Fruit fly (Drosophila melanogaster) whole organism, embryonic: ENCODE results near the gene CG9733.
A peak's percentile ranks its signal among the peaks of the same experiment; 100 is the strongest.

Source experiments
- Ada2b ChIP-seq: fragments of 200-800 bp; sonication (Bioruptor generic); IDR thresholded peaks from 2 replicates; pipeline ENCODE4 v1.3.6; 2022; ENCODE audit warnings: missing biosample characterization, missing genetic modification characterization
- Atf6 ChIP-seq: fragments of 200-800 bp; sonication (Bioruptor generic); IDR thresholded peaks from 2 replicates; pipeline ENCODE4 v1.3.6; 2022; ENCODE audit warnings: missing biosample characterization, missing genetic modification characterization
- CG10274 ChIP-seq: fragments of 200-800 bp; sonication (Bioruptor generic); optimal IDR thresholded peaks from 3 replicates; lab custom pipeline; 2017; ENCODE audit warnings: missing biosample characterization, mild to moderate bottlenecking, missing genetic modification characterization
- CG11695 ChIP-seq: fragments of 200-800 bp; sonication (Bioruptor generic); IDR thresholded peaks from 3 replicates; pipeline ENCODE4 v1.3.6; 2022; ENCODE audit warnings: missing biosample characterization, missing genetic modification characterization
- CG12299 ChIP-seq: fragments of 200-800 bp; sonication (Bioruptor generic); optimal IDR thresholded peaks from 2 replicates; lab custom pipeline; 2018; ENCODE audit warnings: missing biosample characterization, mild to moderate bottlenecking, missing genetic modification characterization
- CG13424 ChIP-seq: fragments of 200-800 bp; sonication (Bioruptor generic); optimal IDR thresholded peaks from 2 replicates; lab custom pipeline; 2019; ENCODE audit warnings: missing biosample characterization, mild to moderate bottlenecking, missing genetic modification characterization, moderate library complexity
- CG14441 ChIP-seq: fragments of 200-800 bp; sonication (Bioruptor generic); IDR thresholded peaks from 2 replicates; pipeline ENCODE4 v1.3.6; 2022; ENCODE audit warnings: missing biosample characterization, missing genetic modification characterization
- CG14710 ChIP-seq: fragments of 200-800 bp; sonication (Bioruptor generic); optimal IDR thresholded peaks from 3 replicates; lab custom pipeline; 2019; ENCODE audit warnings: missing biosample characterization, mild to moderate bottlenecking, missing genetic modification characterization, moderate library complexity
- CG18262 ChIP-seq: fragments of 200-800 bp; optimal IDR thresholded peaks from 3 replicates; lab custom pipeline; 2019; ENCODE audit warnings: missing biosample characterization, mild to moderate bottlenecking, missing genetic modification characterization, moderate library complexity
- CG2120 ChIP-seq: fragments of 200-800 bp; sonication (Bioruptor generic); optimal IDR thresholded peaks from 3 replicates; lab custom pipeline; 2016; ENCODE audit warnings: missing biosample characterization, missing genetic modification characterization
- CG2712 ChIP-seq: fragments of 200-800 bp; optimal IDR thresholded peaks from 3 replicates; lab custom pipeline; 2019; ENCODE audit warnings: missing biosample characterization, mild to moderate bottlenecking, missing genetic modification characterization, moderate library complexity
- CG2889 ChIP-seq: fragments of 200-800 bp; sonication (Bioruptor generic); IDR thresholded peaks from 3 replicates; pipeline ENCODE4 v1.3.6; 2022; ENCODE audit warnings: missing biosample characterization, missing genetic modification characterization
- CG30431 ChIP-seq: fragments of 200-800 bp; sonication (Bioruptor generic); optimal IDR thresholded peaks from 2 replicates; lab custom pipeline; 2017; ENCODE audit warnings: missing biosample characterization, missing genetic modification characterization
- CG31224 ChIP-seq: fragments of 200-800 bp; sonication (Bioruptor generic); IDR thresholded peaks from 2 replicates; pipeline ENCODE4 v1.3.6; 2022; ENCODE audit warnings: missing biosample characterization, missing genetic modification characterization
- CG32532 ChIP-seq: fragments of 200-800 bp; sonication (Bioruptor generic); IDR thresholded peaks from 2 replicates; pipeline ENCODE4 v1.3.6; 2022; ENCODE audit warnings: missing biosample characterization, missing genetic modification characterization
- CG32767 ChIP-seq: fragments of 200-800 bp; sonication (Bioruptor generic); IDR thresholded peaks from 2 replicates; pipeline ENCODE4 v1.3.6; 2022; ENCODE audit warnings: missing biosample characterization, missing genetic modification characterization
- CG7786 ChIP-seq: fragments of 200-800 bp; sonication (Bioruptor generic); optimal IDR thresholded peaks from 2 replicates; lab custom pipeline; 2016; ENCODE audit warnings: missing biosample characterization, missing genetic modification characterization
- D19B ChIP-seq: fragments of 200-800 bp; sonication (Bioruptor generic); optimal IDR thresholded peaks from 2 replicates; lab custom pipeline; 2017; ENCODE audit warnings: missing biosample characterization, mild to moderate bottlenecking, missing genetic modification characterization
- Dad ChIP-seq: fragments of 200-800 bp; sonication (Bioruptor generic); optimal IDR thresholded peaks from 3 replicates; lab custom pipeline; 2016; ENCODE audit warnings: missing biosample characterization, missing genetic modification characterization
- Dref ChIP-seq: fragments of 200-800 bp; sonication (Bioruptor generic); IDR thresholded peaks from 2 replicates; pipeline ENCODE4 v1.3.6; 2022; ENCODE audit warnings: missing biosample characterization, missing genetic modification characterization
- Gsc ChIP-seq: fragments of 200-800 bp; sonication (Bioruptor generic); IDR thresholded peaks from 2 replicates; pipeline ENCODE4 v1.3.6; 2022; ENCODE audit warnings: missing biosample characterization, missing genetic modification characterization
- HLH3B ChIP-seq: fragments of 200-800 bp; sonication (Bioruptor generic); IDR thresholded peaks from 2 replicates; pipeline ENCODE4 v1.3.6; 2022; ENCODE audit warnings: missing biosample characterization, missing genetic modification characterization
- Hsf ChIP-seq: fragments of 200-800 bp; sonication (Bioruptor generic); optimal IDR thresholded peaks from 3 replicates; lab custom pipeline; 2016; ENCODE audit warnings: missing biosample characterization, missing genetic modification characterization
- Oli ChIP-seq: fragments of 200-800 bp; sonication (Bioruptor generic); optimal IDR thresholded peaks from 2 replicates; lab custom pipeline; 2018; ENCODE audit warnings: missing biosample characterization, mild to moderate bottlenecking, missing genetic modification characterization, moderate library complexity
- PHDP ChIP-seq: fragments of 200-800 bp; sonication (Bioruptor generic); optimal IDR thresholded peaks from 3 replicates; lab custom pipeline; 2018; ENCODE audit warnings: missing biosample characterization, mild to moderate bottlenecking, missing genetic modification characterization, moderate library complexity
- Xrp1 ChIP-seq: fragments of 200-800 bp; sonication (Bioruptor generic); IDR thresholded peaks from 2 replicates; pipeline ENCODE4 v1.3.6; 2022; ENCODE audit warnings: missing biosample characterization, missing genetic modification characterization
- ac ChIP-seq: fragments of 200-800 bp; sonication (Bioruptor generic); optimal IDR thresholded peaks from 3 replicates; lab custom pipeline; 2017; ENCODE audit warnings: missing biosample characterization, mild to moderate bottlenecking, missing genetic modification characterization
- amos ChIP-seq: fragments of 200-800 bp; sonication (Bioruptor generic); IDR thresholded peaks from 2 replicates; pipeline ENCODE4 v1.3.6; 2022; ENCODE audit warnings: missing biosample characterization, missing genetic modification characterization; ENCODE audit not compliant: partially characterized antibody
- bsh ChIP-seq, 2 experiments: fragments of 200-800 bp; sonication (Bioruptor generic); optimal IDR thresholded peaks; 2 replicates each; lab custom pipeline; 2017 to 2018; ENCODE audit warnings: mild to moderate bottlenecking in 2 of 2, missing biosample characterization in 2 of 2, missing genetic modification characterization in 2 of 2, moderate library complexity in 1 of 2
- dysf ChIP-seq: fragments of 200-800 bp; sonication (Bioruptor generic); IDR thresholded peaks from 3 replicates; pipeline ENCODE4 v1.3.6; 2022; ENCODE audit warnings: missing biosample characterization, missing genetic modification characterization
- eve ChIP-seq, 2 experiments: fragments of >200 bp; optimal IDR thresholded peaks; 2 replicates each; lab custom pipeline; 2017; ENCODE audit warnings: missing biosample characterization in 2 of 2, missing genetic modification characterization in 2 of 2
- h ChIP-seq: fragments of >200 bp; optimal IDR thresholded peaks from 2 replicates; lab custom pipeline; 2017
- ham ChIP-seq: fragments of 200-800 bp; sonication (Bioruptor generic); IDR thresholded peaks from 2 replicates; pipeline ENCODE4 v1.3.6; 2022; ENCODE audit warnings: missing biosample characterization, missing genetic modification characterization
- ken ChIP-seq: fragments of 200-800 bp; sonication (Bioruptor generic); IDR thresholded peaks from 3 replicates; pipeline ENCODE4 v1.3.6; 2022; ENCODE audit warnings: missing biosample characterization, missing genetic modification characterization
- lola ChIP-seq, 3 experiments: fragments of >200 bp in 2 of 3; fragments of 200-800 bp in 1 of 3; sonication (Bioruptor generic) in 1 of 3; optimal IDR thresholded peaks; 2 replicates each; lab custom pipeline; 2017 to 2019; ENCODE audit warnings: missing biosample characterization in 3 of 3, missing genetic modification characterization in 3 of 3, mild to moderate bottlenecking in 1 of 3, moderate library complexity in 1 of 3
- nau ChIP-seq: fragments of 200-800 bp; sonication (Bioruptor generic); optimal IDR thresholded peaks from 3 replicates; lab custom pipeline; 2017; ENCODE audit warnings: missing biosample characterization, mild to moderate bottlenecking, missing genetic modification characterization, missing genetic modification reagents
- pan ChIP-seq, 4 experiments: fragments of >200 bp in 3 of 4; fragments of 200-800 bp in 1 of 4; sonication (Bioruptor generic) in 1 of 4; optimal IDR thresholded peaks in 3 of 4; IDR thresholded peaks in 1 of 4; 2 replicates each; pipeline versions ENCODE4 v1.3.6 to Lab custom; 2017 to 2022; ENCODE audit warnings: missing biosample characterization in 2 of 4, missing genetic modification characterization in 2 of 4, mixed read lengths in 1 of 4
- prd ChIP-seq, 3 experiments: fragments of >200 bp in 2 of 3; fragments of 200-800 bp in 1 of 3; sonication (Bioruptor generic) in 1 of 3; optimal IDR thresholded peaks in 2 of 3; IDR thresholded peaks in 1 of 3; 2 replicates in 2 of 3; 3 replicates in 1 of 3; pipeline versions ENCODE4 v1.3.6 to Lab custom; 2017 to 2022; ENCODE audit warnings: missing biosample characterization in 1 of 3, missing genetic modification characterization in 1 of 3
- sim ChIP-seq: fragments of 200-800 bp; sonication (Bioruptor generic); IDR thresholded peaks from 2 replicates; pipeline ENCODE4 v1.3.6; 2022; ENCODE audit warnings: missing biosample characterization, missing genetic modification characterization
- unpg ChIP-seq: fragments of 200-800 bp; sonication (Bioruptor generic); optimal IDR thresholded peaks from 3 replicates; lab custom pipeline; 2018; ENCODE audit warnings: missing biosample characterization, mild to moderate bottlenecking, missing genetic modification characterization, moderate library complexity
- usp ChIP-seq: fragments of >200 bp; optimal IDR thresholded peaks from 2 replicates; lab custom pipeline; 2017; ENCODE audit warnings: missing biosample characterization, missing genetic modification characterization
- vvl ChIP-seq: fragments of 200-800 bp; sonication (Bioruptor generic); IDR thresholded peaks from 2 replicates; pipeline ENCODE4 v1.3.6; 2022; ENCODE audit warnings: missing biosample characterization, missing genetic modification characterization
- zfh2 ChIP-seq: fragments of 200-800 bp; sonication (Bioruptor generic); optimal IDR thresholded peaks from 2 replicates; lab custom pipeline; 2016; ENCODE audit warnings: missing biosample characterization, missing genetic modification characterization

The CG9733 gene

dm6 chr3R:30222236-30222635 is 24.3 kb downstream of the CG9733 start (continued):
- TF ChIP-seq CG13424 (tag; lab: Kevin White, UChicago) = peak; percentile 6
- no peak for TF ChIP-seq pan (optimal IDR thresholded peaks at IDR 0.05; lab: Kevin White, UChicago)
- peak in 1 of 2 experiments; percentile 50 for TF ChIP-seq pan (GFP tag; optimal IDR thresholded peaks at IDR 0.05 in 1 of 2, IDR thresholded peaks at IDR 0.05 in 1 of 2)
- TF ChIP-seq Gsc (GFP tag; lab: Robert Waterston, UW) = no peak
- TF ChIP-seq ac = no peak
- no peak for TF ChIP-seq zfh2 (GFP tag; lab: Kevin White, UChicago)
- peak; percentile 1 for TF ChIP-seq CG2120
- TF ChIP-seq CG14710 (tag; lab: Kevin White, UChicago) = no peak
- TF ChIP-seq Xrp1 (GFP tag; lab: Robert Waterston, UW) = peak; percentile 77
- TF ChIP-seq usp = no peak
- peak; percentile 55 for TF ChIP-seq CG2712 (tag; lab: Kevin White, UChicago)
- TF ChIP-seq Dad (GFP tag; lab: Kevin White, UChicago) = no peak
- TF ChIP-seq CG32767 = no peak
- 0 out of 3 replicates have a peak, but pooled peaks have one; percentile 49 for TF ChIP-seq ken
- no peak for TF ChIP-seq ham (GFP tag; lab: Robert Waterston, UW)
- TF ChIP-seq CG18262 (tag; lab: Kevin White, UChicago) = peak; percentile 33
- TF ChIP-seq CG32532 (GFP tag; lab: Robert Waterston, UW) = peak; percentile 18; the same call in 1 of the 2 replicates
- TF ChIP-seq HLH3B (GFP tag; lab: Robert Waterston, UW) = 0 out of 2 replicates have a peak, but pooled peaks have one; percentile 13
- no peak for TF ChIP-seq Atf6 (GFP tag; lab: Robert Waterston, UW)
- TF ChIP-seq bsh (GFP tag; optimal IDR thresholded peaks at IDR 0.05; lab: Kevin White, UChicago) = peak in 1 of 2 experiments; percentile 51
- TF ChIP-seq Ada2b (GFP tag; lab: Robert Waterston, UW) = no peak
- TF ChIP-seq CG2889 (GFP tag; lab: Robert Waterston, UW) = no peak
- peak; percentile 46; the same call in 1 of the 2 replicates for TF ChIP-seq vvl (GFP tag; lab: Robert Waterston, UW)
- TF ChIP-seq unpg (GFP tag; lab: Kevin White, UChicago) = peak; percentile 41
- TF ChIP-seq CG30431 (GFP tag; lab: Kevin White, UChicago) = peak; percentile 9
- TF ChIP-seq CG31224 = no peak
- 0 out of 3 replicates have a peak, but pooled peaks have one; percentile 6 for TF ChIP-seq dysf
- TF ChIP-seq CG12299 (tag; lab: Kevin White, UChicago) = no peak
- no peak for TF ChIP-seq nau (GFP tag; lab: Kevin White, UChicago)
- no peak for TF ChIP-seq prd (optimal IDR thresholded peaks at IDR 0.05; lab: Kevin White, UChicago)
- peak; percentile 71; the same call in 2 of the 3 replicates for TF ChIP-seq prd (GFP tag; IDR thresholded peaks at IDR 0.05; lab: Robert Waterston, UW)
- 0 out of 2 replicates have a peak, but pooled peaks have one; percentile 42 for TF ChIP-seq sim (GFP tag; lab: Robert Waterston, UW)
- no peak for TF ChIP-seq Dref (GFP tag; lab: Robert Waterston, UW)
- TF ChIP-seq Hsf (GFP tag; lab: Kevin White, UChicago) = peak; percentile 3
- TF ChIP-seq CG14441 (GFP tag; lab: Robert Waterston, UW) = no peak
- TF ChIP-seq D19B (GFP tag; lab: Kevin White, UChicago) = no peak
- TF ChIP-seq Oli = peak; percentile 28
- TF ChIP-seq CG11695 (GFP tag; lab: Robert Waterston, UW) = 0 out of 3 replicates have a peak, but pooled peaks have one; percentile 42
- peak in 1 of 2 experiments; percentile 6 for TF ChIP-seq eve (GFP tag; optimal IDR thresholded peaks at IDR 0.05; lab: Kevin White, UChicago)
- peak; percentile 26 for TF ChIP-seq PHDP (tag; lab: Kevin White, UChicago)
- TF ChIP-seq CG7786 (GFP tag; lab: Kevin White, UChicago) = no peak
- TF ChIP-seq lola (GFP tag; optimal IDR thresholded peaks at IDR 0.05; lab: Kevin White, UChicago) = peak in 1 of 3 experiments; percentile 34
- TF ChIP-seq CG10274 (GFP tag; lab: Kevin White, UChicago) = no peak
- TF ChIP-seq amos = no peak
- TF ChIP-seq h (lab: Kevin White, UChicago) = no peak
